Worm (Caenorhabditis elegans) whole organism, L1 larva: ENCODE data around the gene cest-9.1.

Source experiments
- C04F5.9 ChIP-seq: sonication (generic microtip); optimal IDR thresholded peaks from 2 replicates; lab custom pipeline; 2016; ENCODE audit warnings: missing genetic modification characterization, missing compliant biosample characterization
- C34B4.2 ChIP-seq: sonication (generic microtip); optimal IDR thresholded peaks from 2 replicates; lab custom pipeline; 2017; ENCODE audit warnings: mild to moderate bottlenecking, missing genetic modification characterization, missing compliant biosample characterization
- F16B12.6 ChIP-seq: fragments of 150-350 bp; optimal IDR thresholded peaks from 2 replicates; lab custom pipeline; 2014; ENCODE audit warnings: missing biosample characterization, missing genetic modification characterization
- Y116A8C.19 ChIP-seq: sonication (generic microtip); optimal IDR thresholded peaks from 2 replicates; lab custom pipeline; 2016; ENCODE audit warnings: missing compliant biosample characterization, missing genetic modification characterization, borderline replicate concordance
- aha-1 ChIP-seq: fragments of 150-350 bp; optimal IDR thresholded peaks from 2 replicates; lab custom pipeline; 2014; ENCODE audit warnings: missing biosample characterization, missing genetic modification characterization
- alr-1 ChIP-seq: fragments of 200-800 bp; sonication (Bioruptor generic); optimal IDR thresholded peaks from 2 replicates; lab custom pipeline; 2018; ENCODE audit warnings: borderline replicate concordance, mild to moderate bottlenecking, missing genetic modification characterization, missing compliant biosample characterization
- aly-2 ChIP-seq: fragments of 150-350 bp; optimal IDR thresholded peaks from 2 replicates; lab custom pipeline; 2014; ENCODE audit warnings: missing biosample characterization, missing genetic modification characterization
- ama-1 ChIP-seq: fragments of 150-350 bp; optimal IDR thresholded peaks from 2 replicates; lab custom pipeline; 2014
- blmp-1 ChIP-seq: fragments of 150-350 bp; optimal IDR thresholded peaks from 2 replicates; lab custom pipeline; 2014; ENCODE audit warnings: missing biosample characterization, missing genetic modification characterization
- ceh-82 ChIP-seq, 3 experiments: fragments of 150-350 bp in 1 of 3; sonication (generic microtip) in 2 of 3; optimal IDR thresholded peaks; 2 replicates each; lab custom pipeline; 2014 to 2017; ENCODE audit warnings: missing biosample characterization in 3 of 3, missing genetic modification characterization in 3 of 3
- elt-3 ChIP-seq, 6 experiments: fragments of 150-350 bp in 1 of 6; sonication (generic microtip); optimal IDR thresholded peaks; 2 replicates each; lab custom pipeline; 2017 to 2018; ENCODE audit warnings: missing biosample characterization in 6 of 6, missing genetic modification characterization in 6 of 6, inconsistent platforms in 1 of 6
- ets-5 ChIP-seq: fragments of 200-800 bp; sonication (Bioruptor generic); IDR thresholded peaks from 2 replicates; pipeline ENCODE4 v1.3.6; 2022; ENCODE audit warnings: missing genetic modification characterization, missing compliant biosample characterization
- fkh-10 ChIP-seq: sonication (generic microtip); optimal IDR thresholded peaks from 2 replicates; lab custom pipeline; 2017; ENCODE audit warnings: missing biosample characterization, missing genetic modification reagents, missing genetic modification characterization
- grh-1 ChIP-seq: fragments of 200-800 bp; sonication (Bioruptor generic); IDR thresholded peaks from 2 replicates; pipeline ENCODE4 v1.3.6; 2022; ENCODE audit warnings: missing genetic modification reagents, missing genetic modification characterization, missing compliant biosample characterization
- hlh-17 ChIP-seq: fragments of 200-800 bp; sonication (Bioruptor generic); optimal IDR thresholded peaks from 2 replicates; lab custom pipeline; 2018; ENCODE audit warnings: missing genetic modification characterization, mild to moderate bottlenecking, missing compliant biosample characterization, moderate library complexity, borderline replicate concordance
- hpl-2 ChIP-seq: fragments of 150-350 bp; optimal IDR thresholded peaks from 2 replicates; lab custom pipeline; 2014; ENCODE audit warnings: missing biosample characterization, missing genetic modification reagents, missing genetic modification characterization
- irx-1 ChIP-seq: sonication (generic microtip); optimal IDR thresholded peaks from 2 replicates; lab custom pipeline; 2016; ENCODE audit warnings: missing genetic modification characterization, missing compliant biosample characterization
- isw-1 ChIP-seq: fragments of 200-800 bp; sonication (Bioruptor generic); IDR thresholded peaks from 2 replicates; pipeline ENCODE4 v1.3.6; 2022; ENCODE audit warnings: missing genetic modification characterization, missing compliant biosample characterization
- jun-1 ChIP-seq: fragments of 150-350 bp; optimal IDR thresholded peaks from 2 replicates; lab custom pipeline; 2014; ENCODE audit warnings: missing biosample characterization, missing genetic modification reagents, missing genetic modification characterization
- lin-14 ChIP-seq: fragments of 200-800 bp; sonication (Bioruptor generic); optimal IDR thresholded peaks from 2 replicates; lab custom pipeline; 2018; ENCODE audit warnings: mild to moderate bottlenecking, missing genetic modification characterization, moderate library complexity, missing compliant biosample characterization
- lin-15B ChIP-seq: fragments of 150-350 bp; sonication (generic microtip); optimal IDR thresholded peaks from 3 replicates; lab custom pipeline; 2014; ENCODE audit warnings: missing biosample characterization, missing genetic modification characterization
- lin-35 ChIP-seq, 2 experiments: fragments of 150-350 bp; optimal IDR thresholded peaks; 2 replicates each; lab custom pipeline; 2014; ENCODE audit warnings: missing biosample characterization in 2 of 2, missing genetic modification characterization in 2 of 2, missing genetic modification reagents in 2 of 2
- lin-39 ChIP-seq: fragments of 150-350 bp; optimal IDR thresholded peaks from 2 replicates; lab custom pipeline; 2014; ENCODE audit warnings: missing biosample characterization, missing genetic modification reagents, missing genetic modification characterization
- lir-3 ChIP-seq: sonication (generic microtip); optimal IDR thresholded peaks from 2 replicates; lab custom pipeline; 2016; ENCODE audit warnings: mild to moderate bottlenecking, missing genetic modification characterization, moderate library complexity, missing compliant biosample characterization; ENCODE audit not compliant: poor library complexity
- lsy-2 ChIP-seq, 2 experiments: fragments of 150-350 bp; optimal IDR thresholded peaks; 2 replicates each; lab custom pipeline; 2014; ENCODE audit warnings: missing biosample characterization in 2 of 2, missing genetic modification characterization in 2 of 2
- mef-2 ChIP-seq: fragments of 150-350 bp; optimal IDR thresholded peaks from 2 replicates; lab custom pipeline; 2014; ENCODE audit warnings: missing biosample characterization, missing genetic modification characterization
- mep-1 ChIP-seq: fragments of 150-350 bp; optimal IDR thresholded peaks from 2 replicates; lab custom pipeline; 2014; ENCODE audit warnings: missing biosample characterization, missing genetic modification characterization
- nhr-11 ChIP-seq: fragments of 150-350 bp; optimal IDR thresholded peaks from 2 replicates; lab custom pipeline; 2014; ENCODE audit warnings: missing biosample characterization, missing genetic modification characterization
- nhr-19 ChIP-seq: fragments of 200-800 bp; sonication (Bioruptor generic); conservative IDR thresholded peaks from 2 replicates; pipeline ENCODE4 v1.3.6; 2022; ENCODE audit warnings: missing genetic modification characterization, missing compliant biosample characterization
- nhr-20 ChIP-seq: sonication (generic microtip); optimal IDR thresholded peaks from 2 replicates; lab custom pipeline; 2016; ENCODE audit warnings: mild to moderate bottlenecking, missing genetic modification characterization, missing compliant biosample characterization
- nhr-28 ChIP-seq: fragments of 150-350 bp; optimal IDR thresholded peaks from 2 replicates; lab custom pipeline; 2014; ENCODE audit warnings: missing biosample characterization, missing genetic modification characterization
- nhr-71 ChIP-seq: sonication (generic microtip); optimal IDR thresholded peaks from 2 replicates; lab custom pipeline; 2016; ENCODE audit warnings: mild to moderate bottlenecking, missing genetic modification characterization, moderate library complexity, missing compliant biosample characterization
- nhr-77 ChIP-seq: fragments of 150-350 bp; optimal IDR thresholded peaks from 2 replicates; lab custom pipeline; 2014; ENCODE audit warnings: missing biosample characterization, missing genetic modification characterization
- nhr-84 ChIP-seq: sonication (generic microtip); optimal IDR thresholded peaks from 2 replicates; lab custom pipeline; 2017; ENCODE audit warnings: missing biosample characterization, missing genetic modification characterization
- nhr-85 ChIP-seq: sonication (generic microtip); peaks from one replicate; lab custom pipeline; 2016; ENCODE audit warnings: missing genetic modification characterization, inconsistent platforms, missing compliant biosample characterization
- nhr-90 ChIP-seq: sonication (generic microtip); optimal IDR thresholded peaks from 2 replicates; lab custom pipeline; 2016; ENCODE audit warnings: mild to moderate bottlenecking, missing genetic modification characterization, missing compliant biosample characterization; ENCODE audit not compliant: poor library complexity
- pax-3 ChIP-seq: fragments of 200-800 bp; sonication (Bioruptor generic); optimal IDR thresholded peaks from 2 replicates; lab custom pipeline; 2018; ENCODE audit warnings: mild to moderate bottlenecking, missing genetic modification characterization, moderate library complexity, missing compliant biosample characterization
- rnt-1 ChIP-seq: sonication (generic microtip); optimal IDR thresholded peaks from 2 replicates; lab custom pipeline; 2016; ENCODE audit warnings: mild to moderate bottlenecking, missing genetic modification characterization, moderate library complexity, missing compliant biosample characterization
- skn-1 ChIP-seq: fragments of 150-350 bp; optimal IDR thresholded peaks from 2 replicates; lab custom pipeline; 2014; ENCODE audit warnings: missing biosample characterization, missing genetic modification characterization
- swsn-7 ChIP-seq: sonication (generic microtip); optimal IDR thresholded peaks from 2 replicates; lab custom pipeline; 2016; ENCODE audit warnings: missing genetic modification characterization, missing compliant biosample characterization
- tbx-2 ChIP-seq: sonication (generic microtip); optimal IDR thresholded peaks from 2 replicates; lab custom pipeline; 2016; ENCODE audit warnings: missing genetic modification characterization, missing compliant biosample characterization
- tlp-1 ChIP-seq: fragments of 150-350 bp; optimal IDR thresholded peaks from 2 replicates; lab custom pipeline; 2014; ENCODE audit warnings: missing biosample characterization, missing genetic modification characterization
- unc-130 ChIP-seq: fragments of 150-350 bp; optimal IDR thresholded peaks from 2 replicates; lab custom pipeline; 2017; ENCODE audit warnings: missing biosample characterization, missing genetic modification characterization, inconsistent platforms
- unc-30 ChIP-seq: sonication (generic microtip); optimal IDR thresholded peaks from 2 replicates; lab custom pipeline; 2017; ENCODE audit warnings: missing biosample characterization, missing genetic modification characterization
- unc-86 ChIP-seq: sonication (generic microtip); optimal IDR thresholded peaks from 2 replicates; lab custom pipeline; 2016; ENCODE audit warnings: missing genetic modification characterization, missing compliant biosample characterization
- vab-15 ChIP-seq: sonication (generic microtip); optimal IDR thresholded peaks from 2 replicates; lab custom pipeline; 2017; ENCODE audit warnings: missing genotype, mild to moderate bottlenecking, missing genetic modification characterization, missing compliant biosample characterization
- ztf-4 ChIP-seq: fragments of 150-350 bp; optimal IDR thresholded peaks from 2 replicates; lab custom pipeline; 2014; ENCODE audit warnings: missing biosample characterization, missing genetic modification characterization

The cest-9.1 gene

DNA sequence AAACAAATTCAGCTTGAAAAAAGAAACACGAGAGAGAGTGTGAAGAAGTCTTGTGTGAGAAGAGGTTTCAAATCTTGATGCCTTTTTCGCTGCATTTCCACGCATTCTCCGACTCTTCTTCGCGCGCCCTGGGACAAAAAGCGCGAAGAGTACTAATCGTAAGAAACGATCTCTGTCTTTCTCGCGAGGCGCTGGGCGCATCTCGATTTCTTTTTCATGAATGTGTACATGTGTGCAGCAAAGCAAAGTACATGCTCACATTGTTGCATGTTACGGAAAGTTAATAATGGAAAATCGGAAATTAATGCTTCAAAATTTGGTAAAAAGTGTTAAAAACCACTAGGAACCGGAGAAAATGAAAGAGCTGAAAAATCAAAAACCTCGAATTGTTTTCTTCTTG lies 48.5 kb upstream of the cest-9.1 start:
- TF ChIP-seq lin-35 (GFP tag; optimal IDR thresholded peaks at IDR 0.05; lab: Kevin White, UChicago) (no peak), C04F5.9 (tag; lab: Kevin White, UChicago) (no peak), lsy-2 (tag; optimal IDR thresholded peaks at IDR 0.05; lab: Kevin White, UChicago) (peak in 1 of 2 experiments; percentile 19), rnt-1 (tag; lab: Kevin White, UChicago) (peak; percentile 11), ceh-82 (tag; optimal IDR thresholded peaks at IDR 0.05; lab: Kevin White, UChicago) (no peak), mep-1 (peak; percentile 8), lin-14 (GFP tag; lab: Kevin White, UChicago) (peak; percentile 51), nhr-71 (tag; lab: Kevin White, UChicago) (peak; percentile 21), ama-1 (lab: Kevin White, UChicago) (no peak), fkh-10 (GFP tag; lab: Kevin White, UChicago) (peak; percentile 42), unc-130 (tag; lab: Kevin White, UChicago) (no peak), nhr-28 (tag; lab: Kevin White, UChicago) (no peak), irx-1 (tag; lab: Kevin White, UChicago) (peak; percentile 29), blmp-1 (peak; percentile 48), unc-30 (tag; lab: Kevin White, UChicago) (no peak), nhr-19 (GFP tag; lab: Robert Waterston, UW) (no peak), nhr-85 (no peak), nhr-90 (no peak)

DNA sequence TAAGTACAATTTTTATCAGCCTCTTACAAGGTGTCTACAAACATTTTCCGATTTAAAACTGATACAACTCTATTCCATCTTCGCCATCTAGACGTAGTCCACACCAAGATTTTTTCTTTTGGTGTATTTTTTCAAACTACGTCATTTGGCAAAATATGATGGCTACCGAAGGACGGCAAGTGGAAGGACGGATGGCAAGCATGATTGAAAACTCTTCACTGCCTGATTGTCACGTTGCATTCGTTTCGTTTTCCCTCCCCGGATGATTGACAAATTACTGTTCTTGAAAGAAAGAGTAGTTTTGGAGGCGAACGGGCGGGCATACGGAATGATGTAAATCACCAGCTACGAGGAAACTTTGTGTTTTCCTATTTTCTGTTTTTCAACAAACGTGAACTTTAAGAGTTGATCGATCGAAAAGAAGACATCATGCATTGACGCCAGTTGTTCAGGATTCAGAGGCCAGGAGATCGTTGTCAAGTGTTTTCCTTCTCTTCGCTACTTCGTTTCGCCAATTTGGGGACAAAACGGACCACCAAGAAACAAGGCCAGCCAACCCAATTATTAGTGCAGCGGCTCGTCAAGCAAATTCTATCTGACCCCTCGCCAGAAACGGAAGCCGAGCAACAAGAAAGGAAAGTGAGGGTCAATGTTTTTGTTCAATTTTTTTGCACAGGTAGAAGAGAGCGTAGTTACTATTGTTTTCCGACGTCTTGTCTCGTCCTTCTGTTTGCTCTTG lies 47.5 kb upstream of the cest-9.1 start:
- peak; percentile 19 for TF ChIP-seq vab-15
- TF ChIP-seq lin-15B (tag; lab: Kevin White, UChicago), result no peak
- peak; percentile 15 for TF ChIP-seq blmp-1
- peak; percentile 24 for TF ChIP-seq lin-14 (GFP tag; lab: Kevin White, UChicago)
- TF ChIP-seq swsn-7 (tag; lab: Kevin White, UChicago), result no peak
- TF ChIP-seq unc-86, result no peak
- peak; percentile 0 for TF ChIP-seq nhr-85

DNA sequence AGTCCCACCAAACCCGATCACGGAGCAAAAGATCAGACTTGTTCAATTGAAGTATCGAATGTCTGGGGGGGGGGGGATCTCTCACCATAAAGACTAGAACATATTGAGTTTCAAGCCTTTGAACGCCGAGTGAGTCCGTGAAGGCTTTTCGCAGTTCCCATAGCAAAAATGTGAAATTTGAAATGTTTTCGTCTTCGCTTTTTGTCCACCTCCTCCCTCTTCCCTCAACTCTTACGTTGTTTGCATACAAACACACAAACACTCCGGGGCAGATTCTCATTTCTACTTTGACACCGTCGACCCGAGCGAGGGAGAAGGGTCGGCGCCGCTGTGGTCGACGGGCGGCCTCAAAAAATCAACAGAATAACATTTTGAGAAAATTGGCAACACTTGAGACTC lies 46.9 kb upstream of the cest-9.1 start:
- TF ChIP-seq blmp-1, result peak; percentile 22
- TF ChIP-seq tlp-1 (tag; lab: Kevin White, UChicago), result no peak
- TF ChIP-seq lin-39 (tag; lab: Kevin White, UChicago), result no peak
- TF ChIP-seq alr-1 (tag; lab: Kevin White, UChicago), result no peak
- no peak for TF ChIP-seq hpl-2 (GFP tag; lab: Kevin White, UChicago)
- no peak for TF ChIP-seq isw-1 (GFP tag; lab: Robert Waterston, UW)
- no peak for TF ChIP-seq irx-1 (tag; lab: Kevin White, UChicago)
- no peak for TF ChIP-seq nhr-84
- no peak for TF ChIP-seq aha-1 (tag; lab: Kevin White, UChicago)
- TF ChIP-seq lin-14 (GFP tag; lab: Kevin White, UChicago), result peak; percentile 60
- no peak for TF ChIP-seq F16B12.6 (tag; lab: Kevin White, UChicago)
- no peak for TF ChIP-seq fkh-10 (GFP tag; lab: Kevin White, UChicago)
- no peak for TF ChIP-seq mef-2 (tag; lab: Kevin White, UChicago)
- no peak for TF ChIP-seq skn-1
- no peak for TF ChIP-seq ztf-4 (tag; lab: Kevin White, UChicago)
- peak; percentile 55 for TF ChIP-seq nhr-85
- peak; percentile 19; the same call in 1 of the 2 replicates for TF ChIP-seq nhr-19 (GFP tag; lab: Robert Waterston, UW)
- TF ChIP-seq lin-35 (GFP tag; optimal IDR thresholded peaks at IDR 0.05; lab: Kevin White, UChicago), result no peak
- TF ChIP-seq ets-5, result no peak
- peak; percentile 55 for TF ChIP-seq nhr-20 (tag; lab: Kevin White, UChicago)
- TF ChIP-seq grh-1 (GFP tag; lab: Robert Waterston, UW), result peak; percentile 54
- TF ChIP-seq C34B4.2 (tag; lab: Kevin White, UChicago), result no peak
- TF ChIP-seq nhr-77, result peak; percentile 7
- peak; percentile 1 for TF ChIP-seq swsn-7 (tag; lab: Kevin White, UChicago)
- no peak for TF ChIP-seq hlh-17 (GFP tag; lab: Kevin White, UChicago)
- no peak for TF ChIP-seq ama-1 (lab: Kevin White, UChicago)
- TF ChIP-seq vab-15, result no peak
- TF ChIP-seq tbx-2 (tag; lab: Kevin White, UChicago), result no peak
- TF ChIP-seq Y116A8C.19 (tag; lab: Kevin White, UChicago), result no peak
- TF ChIP-seq jun-1 (tag; lab: Kevin White, UChicago), result no peak
- TF ChIP-seq unc-130 (tag; lab: Kevin White, UChicago), result peak; percentile 16
- TF ChIP-seq aly-2 (tag; lab: Kevin White, UChicago), result no peak
- TF ChIP-seq elt-3 (tag; optimal IDR thresholded peaks at IDR 0.05; lab: Kevin White, UChicago), result no peak
- no peak for TF ChIP-seq nhr-11 (tag; lab: Kevin White, UChicago)
- TF ChIP-seq pax-3 (tag; lab: Kevin White, UChicago), result no peak
- TF ChIP-seq lir-3 (tag; lab: Kevin White, UChicago), result no peak
- TF ChIP-seq unc-86, result no peak
